Worm (Caenorhabditis elegans): ENCODE results near the gene C25D7.9.

DNA sequence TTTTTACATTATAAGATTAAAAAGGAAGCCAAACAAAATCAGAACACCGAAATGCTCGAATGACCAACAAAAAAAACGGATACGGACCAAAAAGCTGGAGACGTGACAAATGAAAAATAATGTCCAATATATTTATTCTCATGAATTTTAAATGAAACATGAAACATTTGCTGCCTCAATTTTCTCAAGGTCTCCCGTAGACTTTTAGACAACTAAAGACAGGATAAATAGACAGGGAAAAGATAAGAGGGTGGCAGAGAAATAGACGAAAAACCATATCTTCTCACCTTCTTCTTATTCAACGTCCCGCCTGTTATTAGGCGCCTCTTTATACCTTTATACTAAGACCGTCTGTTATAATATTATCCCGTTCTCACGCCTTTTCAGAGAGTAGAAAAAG is 49.1 kb upstream of the C25D7.9 start:
- TF ChIP-seq flt-1 (GFP tag; IDR thresholded peaks at IDR 0.05) (no peak), cog-1 (tag; optimal IDR thresholded peaks at IDR 0.05) (no peak), med-1 (GFP tag; optimal IDR thresholded peaks at IDR 0.05; ENCODE audit: insufficient read depth) (no peak), klf-2 (GFP tag; conservative IDR thresholded peaks at IDR 0.05) (no peak), T22C8.4 (GFP tag; IDR thresholded peaks at IDR 0.05) (no peak), ztf-29 (GFP tag; IDR thresholded peaks at IDR 0.05) (no peak), ztf-23 (GFP tag; IDR thresholded peaks at IDR 0.05) (no peak), ref-1 (GFP tag; conservative IDR thresholded peaks at IDR 0.05) (no peak)

All from whole organism, midembryonic.